Worm (Caenorhabditis elegans) whole organism, midembryonic: ENCODE data around the gene sri-48.

Experiments
- T22C8.4 ChIP-seq: fragments of 200-800 bp; sonication (Bioruptor generic); IDR thresholded peaks from 2 replicates; pipeline ENCODE4 v1.3.6; 2022; ENCODE audit warnings: missing genetic modification characterization, missing compliant biosample characterization
- cog-1 ChIP-seq: sonication (generic microtip); optimal IDR thresholded peaks from 2 replicates; lab custom pipeline; 2016; ENCODE audit warnings: missing genetic modification characterization, missing compliant biosample characterization
- flt-1 ChIP-seq: fragments of 200-800 bp; sonication (Bioruptor generic); IDR thresholded peaks from 2 replicates; pipeline ENCODE4 v1.3.6; 2022; ENCODE audit warnings: missing genetic modification characterization, missing compliant biosample characterization
- klf-2 ChIP-seq: fragments of 200-800 bp; sonication (Bioruptor generic); conservative IDR thresholded peaks from 2 replicates; pipeline ENCODE4 v1.3.6; 2022; ENCODE audit warnings: missing genetic modification reagents, missing genetic modification characterization, missing compliant biosample characterization
- med-1 ChIP-seq: sonication (generic microtip); optimal IDR thresholded peaks from 2 replicates; lab custom pipeline; 2017; ENCODE audit warnings: missing genetic modification characterization, mild to moderate bottlenecking, missing compliant biosample characterization, antibody characterized with exemption, missing genetic modification reagents; ENCODE audit not compliant: insufficient read depth
- ref-1 ChIP-seq: fragments of 200-800 bp; sonication (Bioruptor generic); conservative IDR thresholded peaks from 2 replicates; pipeline ENCODE4 v1.3.6; 2022; ENCODE audit warnings: missing genetic modification reagents, missing genetic modification characterization, missing compliant biosample characterization
- tab-1 ChIP-seq: fragments of 200-800 bp; sonication (Bioruptor generic); IDR thresholded peaks from 2 replicates; pipeline ENCODE4 v1.3.6; 2022; ENCODE audit warnings: missing genetic modification characterization, missing compliant biosample characterization
- ztf-23 ChIP-seq: fragments of 200-800 bp; sonication (Bioruptor generic); IDR thresholded peaks from 2 replicates; pipeline ENCODE4 v1.3.6; 2022; ENCODE audit warnings: missing genetic modification reagents, missing genetic modification characterization, missing compliant biosample characterization
- ztf-29 ChIP-seq: fragments of 200-800 bp; sonication (Bioruptor generic); IDR thresholded peaks from 2 replicates; pipeline ENCODE4 v1.3.6; 2022; ENCODE audit warnings: missing genetic modification reagents, missing genetic modification characterization, missing compliant biosample characterization

sri-48 gene

DNA sequence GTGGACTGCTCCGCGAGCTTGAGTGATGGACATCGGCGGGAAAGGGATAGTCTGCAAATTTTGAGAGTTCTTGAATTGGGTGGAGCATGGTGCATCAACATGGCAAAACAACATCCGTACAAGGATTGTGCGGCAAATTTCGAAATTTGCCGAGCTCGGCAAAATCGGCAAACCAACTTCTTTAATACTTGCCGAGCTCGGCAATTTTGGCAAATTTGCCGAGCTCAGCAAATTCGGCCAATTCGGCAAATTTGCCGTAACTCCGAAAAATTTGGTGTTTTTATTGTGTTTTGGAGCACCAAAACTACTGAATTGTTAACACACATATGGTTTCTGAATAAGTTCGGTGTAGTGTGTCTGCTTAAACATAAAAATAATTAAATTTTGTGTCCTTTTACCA is 31.1 kb downstream of the sri-48 start, which contains the start of gene fbxc-55:
Gene fbxc-55, minus strand, starts transcription at position 101 of the 400 bp plus-strand sequence.
- TF ChIP-seq tab-1 (no peak), cog-1 (tag; lab: Kevin White, UChicago) (no peak), ztf-23 (no peak), klf-2 (no peak), T22C8.4 (GFP tag; lab: Robert Waterston, UW) (no peak), flt-1 (GFP tag; lab: Robert Waterston, UW) (no peak), med-1 (no peak), ztf-29 (no peak), ref-1 (GFP tag; lab: Robert Waterston, UW) (no peak)

DNA sequence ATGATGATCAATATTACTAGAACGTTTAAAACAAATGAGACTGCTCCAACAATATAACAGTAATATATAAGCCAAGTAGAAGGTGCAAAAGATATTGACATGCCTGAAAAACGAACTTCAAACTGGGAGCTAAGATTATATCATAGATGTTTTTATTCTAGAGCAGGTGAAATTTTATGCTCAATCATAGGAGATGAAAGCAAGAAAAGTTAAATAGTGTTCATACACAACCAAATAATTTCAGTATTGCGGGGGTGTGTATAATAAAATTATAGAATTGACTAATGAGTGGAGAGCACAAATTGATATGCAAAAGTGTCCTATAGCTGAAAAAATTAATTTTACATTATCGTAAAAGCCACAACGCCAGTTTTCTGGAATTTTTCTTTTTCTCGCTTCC is 42.2 kb downstream of the sri-48 start, which contains the start of gene sri-34:
Gene sri-34, minus strand, starts transcription at position 101 of the 400 bp plus-strand sequence.
- no peak for TF ChIP-seq cog-1 (tag; lab: Kevin White, UChicago)
- no peak for TF ChIP-seq flt-1 (GFP tag; lab: Robert Waterston, UW)

DNA sequence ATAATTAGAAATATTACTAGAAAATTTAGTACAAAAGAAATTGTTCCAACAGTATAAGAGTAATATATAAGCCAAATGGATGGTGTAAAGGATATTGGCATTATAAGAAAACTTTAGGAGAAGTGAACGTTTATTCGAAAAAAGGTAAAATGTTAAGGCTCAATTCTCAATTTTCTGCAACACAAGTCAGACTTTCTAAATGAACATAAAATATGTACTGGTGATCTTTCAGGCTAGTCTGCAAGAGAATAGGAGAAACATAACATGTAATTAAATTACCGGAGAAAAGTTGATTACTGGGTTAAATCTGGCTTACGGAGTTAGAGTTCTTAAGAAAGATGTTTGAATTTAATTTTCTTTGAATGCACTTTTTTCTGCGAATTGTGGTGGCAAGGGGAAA is 44.4 kb downstream of the sri-48 start, which contains the start of gene sri-33:
Gene sri-33, minus strand, starts transcription at position 101 of the 400 bp plus-strand sequence.
- TF ChIP-seq ztf-23 (no peak), T22C8.4 (GFP tag; lab: Robert Waterston, UW) (no peak), flt-1 (GFP tag; lab: Robert Waterston, UW) (no peak), klf-2 (no peak), tab-1 (no peak), cog-1 (tag; lab: Kevin White, UChicago) (no peak), med-1 (no peak), ztf-29 (no peak), ref-1 (GFP tag; lab: Robert Waterston, UW) (no peak)

DNA sequence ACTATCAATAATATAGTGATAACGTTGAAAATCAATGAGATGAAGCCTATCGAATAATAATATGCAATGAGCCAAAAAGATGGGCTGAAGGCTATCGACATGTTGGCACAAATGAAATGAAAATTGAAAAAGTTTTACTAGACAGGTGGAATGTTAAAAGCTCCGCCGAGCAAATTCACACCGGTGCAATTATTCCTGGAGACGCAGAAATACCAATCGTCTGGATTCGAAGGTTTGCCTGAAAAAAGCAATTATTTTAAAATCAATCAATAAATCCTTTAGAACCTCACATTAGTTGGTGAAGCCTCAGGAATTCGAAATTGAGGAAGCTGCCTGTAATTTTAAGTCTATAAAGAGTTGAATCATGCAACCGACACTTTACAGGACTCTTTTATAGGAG is 46.8 kb downstream of the sri-48 start, which contains the start of gene sri-32:
Gene sri-32, minus strand, starts transcription at position 101 of the 400 bp plus-strand sequence.
- TF ChIP-seq T22C8.4 (GFP tag; lab: Robert Waterston, UW): no peak
- no peak for TF ChIP-seq klf-2
- no peak for TF ChIP-seq tab-1
- TF ChIP-seq flt-1 (GFP tag; lab: Robert Waterston, UW): no peak
- TF ChIP-seq ztf-23: no peak
- no peak for TF ChIP-seq ref-1 (GFP tag; lab: Robert Waterston, UW)
- TF ChIP-seq ztf-29: no peak
- no peak for TF ChIP-seq cog-1 (tag; lab: Kevin White, UChicago)
- no peak for TF ChIP-seq med-1

DNA sequence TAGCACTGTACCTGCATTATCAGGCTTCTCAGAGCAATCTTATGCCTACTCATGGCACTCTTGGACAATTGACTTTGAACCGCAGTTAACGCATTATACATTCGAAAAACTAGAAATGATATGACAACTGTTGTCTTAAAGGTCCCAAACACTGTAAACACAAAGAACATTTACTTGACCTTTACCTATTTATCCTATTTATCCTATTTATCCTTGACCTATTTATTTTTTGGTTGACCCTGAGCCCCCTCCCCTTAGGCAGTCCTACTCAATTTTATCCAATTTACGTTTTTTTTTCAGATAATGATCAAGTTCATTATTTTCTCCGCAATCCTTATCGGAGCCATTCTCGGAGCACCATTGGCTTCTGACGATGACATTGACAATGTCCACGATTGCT is 49.5 kb downstream of the sri-48 start, which contains the start of the genes T10D4.14 and T10D4.19:
Gene T10D4.14, minus strand, starts transcription at position 101 of the 400 bp plus-strand sequence.
Gene T10D4.19, plus strand, starts transcription at position 304 of the 400 bp plus-strand sequence.
- TF ChIP-seq med-1 (no peak), ztf-23 (no peak), ztf-29 (no peak), tab-1 (no peak), flt-1 (GFP tag; lab: Robert Waterston, UW) (no peak), cog-1 (tag; lab: Kevin White, UChicago) (no peak), T22C8.4 (GFP tag; lab: Robert Waterston, UW) (no peak), ref-1 (GFP tag; lab: Robert Waterston, UW) (no peak), klf-2 (no peak)
